Fruit fly (Drosophila melanogaster) ovary, adult (tissue): ENCODE results near the gene Edg91.

Source experiments
- CG17801 ChIP-seq: fragments of 200-800 bp; optimal IDR thresholded peaks from 2 replicates; lab custom pipeline; 2019; ENCODE audit warnings: missing biosample characterization, mild to moderate bottlenecking, missing genetic modification characterization, moderate library complexity; ENCODE audit not compliant: partially characterized antibody

Edg91 gene

DNA sequence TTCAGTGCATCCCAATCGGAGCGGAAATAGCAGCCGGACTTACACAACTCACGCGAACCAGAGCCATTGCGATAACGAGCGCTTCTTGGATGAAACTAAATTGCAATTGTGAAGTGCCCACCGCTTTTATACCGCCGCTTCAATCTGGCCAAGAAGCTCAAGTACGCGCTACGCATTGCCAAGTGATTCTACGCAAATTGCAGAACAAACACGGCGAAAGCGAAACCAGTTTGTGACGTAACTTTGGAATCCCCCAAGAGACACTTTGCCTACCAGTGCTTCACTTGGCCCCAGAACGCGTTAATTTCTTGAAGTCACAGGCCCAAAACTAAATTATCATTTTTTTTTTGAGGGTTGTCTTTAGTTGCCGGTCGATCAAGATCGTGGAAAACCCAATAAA is at the start of gene Edg91:
Edg91 (minus strand) TSS at position 101 of the 400 bp plus-strand sequence.
- TF ChIP-seq CG17801 (GFP tag; lab: Kevin White, UChicago): no peak

- no peak for TF ChIP-seq CG17801 (GFP tag; lab: Kevin White, UChicago)
Observed at dm6 chr3R:17656923-17657322, 45.6 kb upstream of the Edg91 start.

- TF ChIP-seq CG17801 (GFP tag; lab: Kevin White, UChicago): no peak
Observed at dm6 chr3R:17655040-17655439, 43.7 kb upstream of the Edg91 start.

- no peak for TF ChIP-seq CG17801 (GFP tag; lab: Kevin White, UChicago)
Observed at dm6 chr3R:17653879-17654278, 42.6 kb upstream of the Edg91 start.

dm6 chr3R:17647444-17647843 is 36.1 kb upstream of the Edg91 start, which contains the start of gene CG14322:
Gene CG14322 (plus strand): TSS chr3R:17647679.
- no peak for TF ChIP-seq CG17801 (GFP tag; lab: Kevin White, UChicago)

DNA sequence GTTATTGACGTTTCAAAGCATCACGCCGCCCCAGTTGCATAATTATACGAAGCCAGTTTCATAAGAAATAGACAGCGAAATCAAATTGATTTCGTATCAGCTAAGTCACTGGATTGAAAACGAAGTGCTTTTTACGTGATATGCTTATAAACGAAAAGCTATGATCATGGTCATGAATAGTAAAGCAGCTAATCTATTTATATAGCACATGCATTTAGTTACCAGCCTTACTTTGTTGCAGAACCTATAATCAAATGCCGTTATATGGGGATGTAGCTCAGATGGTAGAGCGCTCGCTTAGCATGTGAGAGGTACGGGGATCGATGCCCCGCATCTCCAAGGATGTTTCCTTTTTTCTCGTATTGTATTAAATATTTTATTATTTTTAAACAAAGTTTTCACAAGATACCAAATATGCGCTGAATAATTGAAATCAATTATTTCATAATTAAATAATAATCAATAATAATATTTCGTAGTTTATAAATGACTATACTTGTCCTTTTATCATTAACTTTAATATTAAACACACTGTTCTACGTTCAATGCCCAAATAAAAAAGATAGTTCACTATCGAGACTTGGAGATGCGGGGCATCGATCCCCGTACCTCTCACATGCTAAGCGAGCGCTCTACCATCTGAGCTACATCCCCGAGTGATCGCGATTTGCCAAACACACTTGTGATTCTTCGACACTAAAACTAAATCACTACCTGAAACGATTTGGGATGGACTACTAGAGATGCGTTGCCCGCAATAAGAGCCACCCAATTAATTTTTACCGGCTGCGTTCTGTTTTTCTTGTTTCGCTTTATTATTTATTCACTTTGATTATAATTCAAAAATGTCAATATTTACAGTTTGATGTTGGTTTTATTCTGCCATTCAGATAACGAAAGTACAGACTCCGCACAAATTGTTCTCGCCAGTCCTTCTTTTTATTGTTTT is 35.1 kb upstream of the Edg91 start:
- no peak for TF ChIP-seq CG17801 (GFP tag; lab: Kevin White, UChicago)

dm6 chr3R:17645239-17645638 is 33.9 kb upstream of the Edg91 start:
- TF ChIP-seq CG17801 (GFP tag; lab: Kevin White, UChicago): peak; percentile 28

DNA sequence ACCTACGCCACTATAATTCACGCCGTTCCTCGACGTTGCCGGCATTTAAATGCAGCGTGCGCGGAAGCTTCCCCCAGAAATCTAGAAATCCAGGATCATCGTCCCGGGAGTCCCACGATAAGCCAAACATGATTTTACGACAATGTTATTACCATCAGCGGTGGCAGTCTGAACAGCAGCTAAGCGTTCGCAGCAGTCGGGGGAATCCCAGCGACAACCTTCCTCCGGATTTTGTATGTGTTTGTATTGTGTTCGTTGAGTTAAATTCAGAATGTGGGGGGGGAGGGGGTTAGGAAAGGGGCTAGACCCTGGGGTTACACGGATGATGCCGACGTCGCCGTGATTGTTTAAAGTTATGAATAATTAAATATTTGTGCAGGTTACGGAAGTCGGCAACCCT is 32.7 kb upstream of the Edg91 start:
- no peak for TF ChIP-seq CG17801 (GFP tag; lab: Kevin White, UChicago)

- TF ChIP-seq CG17801 (GFP tag; lab: Kevin White, UChicago): peak; percentile 75
Observed at dm6 chr3R:17631176-17631865, 20.0 kb upstream of the Edg91 start.

dm6 chr3R:17630417-17630816 is 19.1 kb upstream of the Edg91 start, which contains the start of gene CG43175:
Gene CG43175 (plus strand): TSS chr3R:17630717.
- TF ChIP-seq CG17801 (GFP tag; lab: Kevin White, UChicago): no peak

DNA sequence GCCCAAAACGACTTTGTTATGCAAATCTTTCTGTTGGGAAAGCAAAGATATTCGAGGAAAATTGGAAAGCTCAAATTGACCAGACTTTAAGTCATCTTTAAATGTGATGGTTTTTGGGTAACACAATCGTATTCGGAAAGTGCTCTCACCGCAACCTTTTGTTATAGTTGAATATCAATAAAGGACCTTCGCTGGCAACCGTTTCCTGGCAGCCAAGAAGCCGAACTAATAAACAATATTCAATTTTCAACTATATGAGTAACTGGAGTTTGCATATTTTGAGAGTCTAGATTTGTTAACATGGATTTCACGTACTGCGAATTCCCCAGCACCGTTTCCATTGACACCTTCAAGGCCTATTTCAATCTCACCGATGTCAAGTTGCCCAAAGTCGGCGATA is 15.5 kb upstream of the Edg91 start, which contains the start of gene CG14325:
CG14325 (plus strand) TSS at position 301 of the 400 bp plus-strand sequence.
- TF ChIP-seq CG17801 (GFP tag; lab: Kevin White, UChicago): no peak

DNA sequence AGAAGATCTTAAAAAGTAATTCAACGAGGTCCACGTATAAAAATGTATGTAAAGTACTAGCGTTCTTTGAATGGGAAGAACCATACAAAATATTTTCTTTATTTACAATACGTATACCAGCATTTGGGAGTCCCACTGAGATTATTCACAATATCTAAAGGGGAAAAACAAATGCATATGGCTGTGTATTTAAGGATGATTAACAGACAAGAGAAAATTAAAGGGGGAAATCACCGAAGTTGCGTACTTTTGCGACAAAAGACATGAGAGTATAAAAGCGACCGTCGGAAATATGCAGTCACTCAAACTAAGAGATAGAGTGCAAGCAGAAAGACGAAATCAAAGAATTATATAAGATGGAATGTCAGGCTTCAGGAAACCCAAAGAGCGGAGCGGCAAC is 13.7 kb upstream of the Edg91 start, which contains the start of gene AttD:
AttD (plus strand) TSS at position 301 of the 400 bp plus-strand sequence.
- TF ChIP-seq CG17801 (GFP tag; lab: Kevin White, UChicago): no peak

dm6 chr3R:17624549-17624948 is 13.2 kb upstream of the Edg91 start:
- peak; percentile 33 for TF ChIP-seq CG17801 (GFP tag; lab: Kevin White, UChicago)

DNA sequence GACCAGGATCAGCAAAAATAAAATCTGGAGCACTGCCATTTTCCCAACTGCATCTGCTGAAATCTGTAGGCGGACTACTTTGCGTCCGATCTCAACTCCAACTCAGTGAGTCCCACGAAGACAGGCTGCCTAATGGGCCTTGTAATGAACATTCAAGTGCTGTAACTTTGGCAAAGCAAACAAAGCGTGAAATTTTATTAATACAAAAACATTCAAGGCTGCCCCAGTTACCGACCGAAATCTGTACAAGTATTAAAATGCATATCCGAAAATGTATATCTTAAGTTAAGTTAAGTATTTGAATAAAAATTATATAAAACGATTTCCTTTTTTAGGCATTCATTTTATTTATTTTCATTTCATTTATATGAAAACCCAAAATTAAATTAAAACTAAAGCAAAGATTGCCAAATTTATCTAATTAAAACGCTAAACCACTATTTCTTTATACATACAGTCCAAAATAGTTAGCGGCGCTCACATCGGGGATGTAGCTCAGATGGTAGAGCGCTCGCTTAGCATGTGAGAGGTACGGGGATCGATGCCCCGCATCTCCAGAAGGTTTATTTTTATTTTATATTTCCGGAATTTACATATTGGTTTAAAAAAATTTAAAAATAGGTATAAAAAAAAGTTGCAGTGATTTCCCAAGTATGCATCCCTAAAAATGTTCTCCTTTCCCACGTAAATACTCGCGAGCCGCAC is 10.9 kb upstream of the Edg91 start, which contains the start of gene CG14323:
CG14323 (minus strand) TSS at position 51 of the 705 bp plus-strand sequence.
- no peak for TF ChIP-seq CG17801 (GFP tag; lab: Kevin White, UChicago)
